Fruit fly (Drosophila melanogaster) whole organism, embryonic: ENCODE data around the gene Gr93a.

Source experiments
- Ada2b ChIP-seq: fragments of 200-800 bp; sonication (Bioruptor generic); IDR thresholded peaks from 2 replicates; pipeline ENCODE4 v1.3.6; 2022; ENCODE audit warnings: missing biosample characterization, missing genetic modification characterization
- Awh ChIP-seq: fragments of 200-800 bp; sonication (Bioruptor generic); IDR thresholded peaks from 2 replicates; pipeline ENCODE4, ENCODE4 v1.3.6; 2022; ENCODE audit warnings: missing biosample characterization, missing genetic modification characterization
- CG11723 ChIP-seq: fragments of 200-800 bp; sonication (Bioruptor generic); optimal IDR thresholded peaks from 2 replicates; lab custom pipeline; 2017; ENCODE audit warnings: missing biosample characterization, mild to moderate bottlenecking, missing genetic modification characterization
- CG13424 ChIP-seq: fragments of 200-800 bp; sonication (Bioruptor generic); optimal IDR thresholded peaks from 2 replicates; lab custom pipeline; 2019; ENCODE audit warnings: missing biosample characterization, mild to moderate bottlenecking, missing genetic modification characterization, moderate library complexity
- CG16779 ChIP-seq: fragments of 200-800 bp; sonication (Bioruptor generic); IDR thresholded peaks from 2 replicates; pipeline ENCODE4 v1.3.6; 2022; ENCODE audit warnings: missing biosample characterization, missing genetic modification characterization
- CG2678 ChIP-seq: fragments of 200-800 bp; sonication (Bioruptor generic); optimal IDR thresholded peaks from 3 replicates; lab custom pipeline; 2019; ENCODE audit warnings: missing biosample characterization, mild to moderate bottlenecking, missing genetic modification characterization, moderate library complexity
- CG32772 ChIP-seq: fragments of 200-800 bp; sonication (Bioruptor generic); IDR thresholded peaks from 2 replicates; pipeline ENCODE4 v1.3.6; 2022; ENCODE audit warnings: missing biosample characterization, missing genetic modification characterization
- CG34224 ChIP-seq: fragments of 200-800 bp; sonication (Bioruptor generic); IDR thresholded peaks from 3 replicates; pipeline ENCODE4 v1.3.6; 2022; ENCODE audit warnings: missing biosample characterization, missing genetic modification characterization; ENCODE audit not compliant: partially characterized antibody
- CG6272 ChIP-seq: fragments of 200-800 bp; sonication (Bioruptor generic); IDR thresholded peaks from 2 replicates; pipeline ENCODE4 v1.3.6; 2022; ENCODE audit warnings: missing biosample characterization, missing genetic modification characterization
- CG6765 ChIP-seq: fragments of 200-800 bp; sonication (Bioruptor generic); optimal IDR thresholded peaks from 3 replicates; lab custom pipeline; 2017; ENCODE audit warnings: missing biosample characterization, mild to moderate bottlenecking, missing genetic modification characterization
- CG8388 ChIP-seq: fragments of 200-800 bp; sonication (Bioruptor generic); optimal IDR thresholded peaks from 2 replicates; lab custom pipeline; 2019; ENCODE audit warnings: missing biosample characterization, mild to moderate bottlenecking, missing genetic modification characterization, moderate library complexity
- CG9437 ChIP-seq: fragments of 200-800 bp; sonication (Bioruptor generic); optimal IDR thresholded peaks from 2 replicates; lab custom pipeline; 2018; ENCODE audit warnings: missing biosample characterization, mild to moderate bottlenecking, missing genetic modification characterization
- CG9727 ChIP-seq: fragments of 200-800 bp; sonication (Bioruptor generic); optimal IDR thresholded peaks from 3 replicates; lab custom pipeline; 2017; ENCODE audit warnings: missing biosample characterization, mild to moderate bottlenecking, missing genetic modification characterization
- CG9932 ChIP-seq: fragments of 200-800 bp; sonication (Bioruptor generic); IDR thresholded peaks from 2 replicates; pipeline ENCODE4 v1.3.6; 2022; ENCODE audit warnings: missing biosample characterization, missing genetic modification characterization
- CoRest ChIP-seq: fragments of 200-800 bp; sonication (Bioruptor generic); optimal IDR thresholded peaks from 3 replicates; lab custom pipeline; 2018; ENCODE audit warnings: missing biosample characterization, mild to moderate bottlenecking, missing genetic modification characterization, moderate library complexity
- D ChIP-seq, 2 experiments: fragments of 200-800 bp in 1 of 2; fragments of >200 bp in 1 of 2; sonication (Bioruptor generic) in 1 of 2; optimal IDR thresholded peaks; 2 replicates in 1 of 2; 3 replicates in 1 of 2; lab custom pipeline; 2017; ENCODE audit warnings: mild to moderate bottlenecking in 1 of 2, missing biosample characterization in 1 of 2, missing genetic modification characterization in 1 of 2, missing genetic modification reagents in 1 of 2
- D19B ChIP-seq: fragments of 200-800 bp; sonication (Bioruptor generic); optimal IDR thresholded peaks from 2 replicates; lab custom pipeline; 2017; ENCODE audit warnings: missing biosample characterization, mild to moderate bottlenecking, missing genetic modification characterization
- Dfd ChIP-seq, 2 experiments: fragments of >200 bp; optimal IDR thresholded peaks; 2 replicates each; lab custom pipeline; 2017; ENCODE audit warnings: missing biosample characterization in 2 of 2, missing genetic modification characterization in 2 of 2
- Drgx ChIP-seq: fragments of 200-800 bp; sonication (Bioruptor generic); IDR thresholded peaks from 2 replicates; pipeline ENCODE4 v1.3.6; 2022; ENCODE audit warnings: missing biosample characterization, missing genetic modification characterization
- Ets65A ChIP-seq: fragments of 200-800 bp; sonication (Bioruptor generic); peaks from one replicate; lab custom pipeline; 2016; ENCODE audit warnings: missing biosample characterization, missing genetic modification characterization
- H2.0 ChIP-seq: fragments of 200-800 bp; sonication (Bioruptor generic); IDR thresholded peaks from 2 replicates; pipeline ENCODE4 v1.3.6; 2022; ENCODE audit warnings: missing biosample characterization, missing genetic modification characterization
- HLHmδ ChIP-seq: fragments of 200-800 bp; sonication (Bioruptor generic); optimal IDR thresholded peaks from 2 replicates; lab custom pipeline; 2018; ENCODE audit warnings: missing biosample characterization, mild to moderate bottlenecking, missing genetic modification characterization, moderate library complexity
- NK7.1 ChIP-seq: fragments of 200-800 bp; sonication (Bioruptor generic); optimal IDR thresholded peaks from 3 replicates; lab custom pipeline; 2016; ENCODE audit warnings: missing biosample characterization, missing genetic modification characterization
- PHDP ChIP-seq: fragments of 200-800 bp; sonication (Bioruptor generic); optimal IDR thresholded peaks from 3 replicates; lab custom pipeline; 2018; ENCODE audit warnings: missing biosample characterization, mild to moderate bottlenecking, missing genetic modification characterization, moderate library complexity
- Ravus ChIP-seq: fragments of 200-800 bp; sonication (Bioruptor generic); IDR thresholded peaks from 2 replicates; pipeline ENCODE4 v1.3.6; 2022; ENCODE audit warnings: missing biosample characterization, missing genetic modification characterization
- al ChIP-seq: fragments of 200-800 bp; sonication (Bioruptor generic); IDR thresholded peaks from 2 replicates; pipeline ENCODE4 v1.3.6; 2022; ENCODE audit warnings: missing biosample characterization, missing genetic modification characterization
- amos ChIP-seq: fragments of 200-800 bp; sonication (Bioruptor generic); IDR thresholded peaks from 2 replicates; pipeline ENCODE4 v1.3.6; 2022; ENCODE audit warnings: missing biosample characterization, missing genetic modification characterization; ENCODE audit not compliant: partially characterized antibody
- ash1 ChIP-seq: fragments of 200-800 bp; sonication (Bioruptor generic); optimal IDR thresholded peaks from 2 replicates; lab custom pipeline; 2018; ENCODE audit warnings: missing biosample characterization, mild to moderate bottlenecking, missing genetic modification characterization
- bsh ChIP-seq, 2 experiments: fragments of 200-800 bp; sonication (Bioruptor generic); optimal IDR thresholded peaks; 2 replicates each; lab custom pipeline; 2017 to 2018; ENCODE audit warnings: mild to moderate bottlenecking in 2 of 2, missing biosample characterization in 2 of 2, missing genetic modification characterization in 2 of 2, moderate library complexity in 1 of 2
- chm ChIP-seq: fragments of 200-800 bp; sonication (Bioruptor generic); IDR thresholded peaks from 2 replicates; pipeline ENCODE4 v1.3.6; 2022; ENCODE audit warnings: missing biosample characterization, missing genetic modification characterization
- chn ChIP-seq: fragments of 200-800 bp; sonication (Bioruptor generic); optimal IDR thresholded peaks from 2 replicates; lab custom pipeline; 2016; ENCODE audit warnings: missing biosample characterization, missing genetic modification characterization
- dati ChIP-seq: fragments of 200-800 bp; sonication (Bioruptor generic); IDR thresholded peaks from 2 replicates; pipeline ENCODE4 v1.3.6; 2022; ENCODE audit warnings: missing biosample characterization, missing genetic modification characterization
- fd102C ChIP-seq: fragments of 200-800 bp; sonication (Bioruptor generic); optimal IDR thresholded peaks from 2 replicates; lab custom pipeline; 2018; ENCODE audit warnings: missing biosample characterization, mild to moderate bottlenecking, missing genetic modification characterization, moderate library complexity
- fd3F ChIP-seq: fragments of 200-800 bp; sonication (Bioruptor generic); optimal IDR thresholded peaks from 2 replicates; lab custom pipeline; 2018; ENCODE audit warnings: missing biosample characterization, mild to moderate bottlenecking, missing genetic modification characterization, moderate library complexity
- gfzf ChIP-seq: fragments of 200-800 bp; sonication (Bioruptor generic); optimal IDR thresholded peaks from 2 replicates; lab custom pipeline; 2016; ENCODE audit warnings: missing biosample characterization, mild to moderate bottlenecking, missing genetic modification characterization, moderate library complexity
- hbn ChIP-seq: fragments of 200-800 bp; sonication (Bioruptor generic); IDR thresholded peaks from 2 replicates; pipeline ENCODE4 v1.3.6; 2022; ENCODE audit warnings: missing biosample characterization, missing genetic modification characterization; ENCODE audit not compliant: partially characterized antibody
- her ChIP-seq: fragments of 200-800 bp; sonication (Bioruptor generic); optimal IDR thresholded peaks from 2 replicates; lab custom pipeline; 2016; ENCODE audit warnings: missing biosample characterization, missing genetic modification characterization
- insv ChIP-seq, 2 experiments: fragments of 200-800 bp; sonication (Bioruptor generic); optimal IDR thresholded peaks; 3 replicates each; lab custom pipeline; 2016 to 2018; ENCODE audit warnings: missing biosample characterization in 2 of 2, missing genetic modification characterization in 2 of 2
- jigr1 ChIP-seq: fragments of 200-800 bp; sonication (Bioruptor generic); IDR thresholded peaks from 3 replicates; pipeline ENCODE4 v1.3.6; 2022; ENCODE audit warnings: missing biosample characterization, missing genetic modification characterization
- nom ChIP-seq: fragments of 200-800 bp; sonication (Bioruptor generic); optimal IDR thresholded peaks from 2 replicates; lab custom pipeline; 2017; ENCODE audit warnings: missing biosample characterization, missing genetic modification characterization, mild to moderate bottlenecking, moderate library complexity, missing genetic modification reagents
- onecut ChIP-seq: fragments of 200-800 bp; sonication (Bioruptor generic); IDR thresholded peaks from 2 replicates; pipeline ENCODE4 v1.3.6; 2022; ENCODE audit warnings: missing biosample characterization, missing genetic modification characterization
- pb ChIP-seq: fragments of 200-800 bp; sonication (Bioruptor generic); optimal IDR thresholded peaks from 3 replicates; lab custom pipeline; 2016; ENCODE audit warnings: missing biosample characterization, missing genetic modification characterization
- ro ChIP-seq: fragments of 200-800 bp; sonication (Bioruptor generic); IDR thresholded peaks from 2 replicates; pipeline ENCODE4 v1.3.6; 2022; ENCODE audit warnings: missing biosample characterization, missing genetic modification characterization
- run ChIP-seq: fragments of 200-800 bp; sonication (Bioruptor generic); optimal IDR thresholded peaks from 3 replicates; lab custom pipeline; 2018; ENCODE audit warnings: missing biosample characterization, mild to moderate bottlenecking, missing genetic modification characterization
- sd ChIP-seq: fragments of 200-800 bp; sonication (Bioruptor generic); optimal IDR thresholded peaks from 3 replicates; lab custom pipeline; 2018; ENCODE audit warnings: missing biosample characterization, mild to moderate bottlenecking, missing genetic modification characterization, moderate library complexity
- sim ChIP-seq: fragments of 200-800 bp; sonication (Bioruptor generic); IDR thresholded peaks from 2 replicates; pipeline ENCODE4 v1.3.6; 2022; ENCODE audit warnings: missing biosample characterization, missing genetic modification characterization
- sima ChIP-seq: fragments of 200-800 bp; sonication (Bioruptor generic); optimal IDR thresholded peaks from 2 replicates; lab custom pipeline; 2016; ENCODE audit warnings: missing biosample characterization, missing genetic modification characterization
- sna ChIP-seq: fragments of 200-800 bp; sonication (Bioruptor generic); IDR thresholded peaks from 2 replicates; pipeline ENCODE4 v1.3.6; 2022; ENCODE audit warnings: missing biosample characterization, missing genetic modification characterization; ENCODE audit not compliant: partially characterized antibody
- twi ChIP-seq: fragments of 200-800 bp; optimal IDR thresholded peaks from 2 replicates; lab custom pipeline; 2019; ENCODE audit warnings: missing biosample characterization, mild to moderate bottlenecking, missing genetic modification characterization, moderate library complexity
- zen ChIP-seq: fragments of 200-800 bp; sonication (Bioruptor generic); optimal IDR thresholded peaks from 3 replicates; lab custom pipeline; 2018; ENCODE audit warnings: missing biosample characterization, mild to moderate bottlenecking, missing genetic modification characterization, moderate library complexity

Gene Gr93a

DNA sequence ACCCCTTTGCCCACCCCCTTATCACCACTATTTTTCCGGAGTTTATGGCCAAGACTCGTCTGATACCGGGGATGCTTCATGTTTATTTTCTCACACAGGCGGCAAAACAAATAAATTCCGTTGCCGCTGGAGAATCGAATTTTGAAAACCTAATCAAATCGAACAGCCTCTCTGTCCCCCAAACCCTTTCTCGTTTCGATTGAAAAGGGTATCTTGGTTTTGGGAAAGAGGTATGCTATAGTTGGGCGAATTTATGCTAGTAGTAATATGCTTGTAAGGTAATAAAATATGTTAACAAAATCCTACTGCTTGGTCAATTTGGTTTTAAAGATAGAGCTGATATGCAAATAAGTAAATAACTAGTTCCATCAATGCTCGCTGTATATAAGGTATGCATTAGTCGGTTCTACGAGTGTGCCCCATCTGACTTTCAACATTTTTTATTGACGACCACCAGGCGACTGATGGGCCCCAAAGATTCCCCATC lies 4.2 kb upstream of the Gr93a start:
- peak; percentile 76 for TF ChIP-seq twi (tag; lab: Kevin White, UChicago)
- no peak for TF ChIP-seq al (GFP tag; lab: Robert Waterston, UW)
- TF ChIP-seq ash1 (GFP tag; lab: Kevin White, UChicago) = no peak
- no peak for TF ChIP-seq her
- TF ChIP-seq H2.0 = peak; percentile 78
- TF ChIP-seq bsh (GFP tag; optimal IDR thresholded peaks at IDR 0.05; lab: Kevin White, UChicago) = peak in 1 of 2 experiments; percentile 95
- TF ChIP-seq Ada2b (GFP tag; lab: Robert Waterston, UW) = peak; percentile 41
- TF ChIP-seq zen (tag; lab: Kevin White, UChicago) = peak; percentile 59
- peak; percentile 76 for TF ChIP-seq CG13424 (tag; lab: Kevin White, UChicago)
- no peak for TF ChIP-seq gfzf
- no peak for TF ChIP-seq fd102C (GFP tag; lab: Kevin White, UChicago)
- TF ChIP-seq CG8388 = peak; percentile 83
- TF ChIP-seq sim = 0 out of 2 replicates have a peak, but pooled peaks have one; percentile 15
- TF ChIP-seq CG6272 (GFP tag; lab: Robert Waterston, UW) = peak; percentile 72
- no peak for TF ChIP-seq insv (GFP tag; optimal IDR thresholded peaks at IDR 0.05; lab: Kevin White, UChicago)
- TF ChIP-seq CoRest = peak; percentile 81
- TF ChIP-seq sima (GFP tag; lab: Kevin White, UChicago) = peak; percentile 2
- TF ChIP-seq onecut = peak; percentile 21
- no peak for TF ChIP-seq CG6765 (GFP tag; lab: Kevin White, UChicago)
- TF ChIP-seq NK7.1 = no peak
- TF ChIP-seq ro (GFP tag; lab: Robert Waterston, UW) = peak; percentile 52; the same call in 1 of the 2 replicates
- TF ChIP-seq CG11723 = no peak
- TF ChIP-seq Ravus = no peak
- TF ChIP-seq sna (GFP tag; lab: Robert Waterston, UW) = no peak
- TF ChIP-seq CG9437 (GFP tag; lab: Kevin White, UChicago) = peak; percentile 62
- TF ChIP-seq CG34224 = no peak
- TF ChIP-seq Ets65A (GFP tag; lab: Kevin White, UChicago) = peak; percentile 93
- no peak for TF ChIP-seq amos (GFP tag; lab: Robert Waterston, UW)
- no peak for TF ChIP-seq CG9932 (GFP tag; lab: Robert Waterston, UW)
- TF ChIP-seq CG2678 = peak; percentile 67
- TF ChIP-seq Awh (GFP tag; lab: Robert Waterston, UW) = peak; percentile 83
- TF ChIP-seq HLHmδ (GFP tag; lab: Kevin White, UChicago) = no peak
- TF ChIP-seq chm = peak; percentile 55; the same call in 1 of the 2 replicates
- TF ChIP-seq jigr1 = peak; percentile 67; the same call in 2 of the 3 replicates
- TF ChIP-seq CG9727 = peak; percentile 70
- TF ChIP-seq Dfd (GFP tag; optimal IDR thresholded peaks at IDR 0.05; lab: Kevin White, UChicago) = no peak
- no peak for TF ChIP-seq nom (GFP tag; lab: Kevin White, UChicago)
- peak; percentile 46 for TF ChIP-seq pb (GFP tag; lab: Kevin White, UChicago)
- TF ChIP-seq run (tag; lab: Kevin White, UChicago) = no peak
- peak; percentile 82 for TF ChIP-seq chn (GFP tag; lab: Kevin White, UChicago)
- no peak for TF ChIP-seq hbn (GFP tag; lab: Robert Waterston, UW)
- TF ChIP-seq PHDP (tag; lab: Kevin White, UChicago) = peak; percentile 69
- no peak for TF ChIP-seq CG16779 (GFP tag; lab: Robert Waterston, UW)
- TF ChIP-seq fd3F (GFP tag; lab: Kevin White, UChicago) = no peak
- TF ChIP-seq Drgx (GFP tag; lab: Robert Waterston, UW) = no peak; the same call in 1 of the 2 replicates
- peak; percentile 82 for TF ChIP-seq D19B (GFP tag; lab: Kevin White, UChicago)
- peak; percentile 87 for TF ChIP-seq CG32772 (GFP tag; lab: Robert Waterston, UW)
- TF ChIP-seq dati (GFP tag; lab: Robert Waterston, UW) = no peak; the same call in 1 of the 2 replicates
- TF ChIP-seq D (optimal IDR thresholded peaks at IDR 0.05; lab: Kevin White, UChicago) = no peak
- peak; percentile 79 for TF ChIP-seq D (GFP tag; optimal IDR thresholded peaks at IDR 0.05; lab: Kevin White, UChicago)
- TF ChIP-seq sd (tag; lab: Kevin White, UChicago) = peak; percentile 31
